Worm (Caenorhabditis elegans) whole organism, midembryonic: Measurements from ENCODE around the gene Y119D3B.14.

ENCODE experiments used
- T22C8.4 ChIP-seq: fragments of 200-800 bp; sonication (Bioruptor generic); IDR thresholded peaks from 2 replicates; pipeline ENCODE4 v1.3.6; 2022; ENCODE audit warnings: missing genetic modification characterization, missing compliant biosample characterization
- cog-1 ChIP-seq: sonication (generic microtip); optimal IDR thresholded peaks from 2 replicates; lab custom pipeline; 2016; ENCODE audit warnings: missing genetic modification characterization, missing compliant biosample characterization
- flt-1 ChIP-seq: fragments of 200-800 bp; sonication (Bioruptor generic); IDR thresholded peaks from 2 replicates; pipeline ENCODE4 v1.3.6; 2022; ENCODE audit warnings: missing genetic modification characterization, missing compliant biosample characterization
- klf-2 ChIP-seq: fragments of 200-800 bp; sonication (Bioruptor generic); conservative IDR thresholded peaks from 2 replicates; pipeline ENCODE4 v1.3.6; 2022; ENCODE audit warnings: missing genetic modification reagents, missing genetic modification characterization, missing compliant biosample characterization
- med-1 ChIP-seq: sonication (generic microtip); optimal IDR thresholded peaks from 2 replicates; lab custom pipeline; 2017; ENCODE audit warnings: missing genetic modification characterization, mild to moderate bottlenecking, missing compliant biosample characterization, antibody characterized with exemption, missing genetic modification reagents; ENCODE audit not compliant: insufficient read depth
- ref-1 ChIP-seq: fragments of 200-800 bp; sonication (Bioruptor generic); conservative IDR thresholded peaks from 2 replicates; pipeline ENCODE4 v1.3.6; 2022; ENCODE audit warnings: missing genetic modification reagents, missing genetic modification characterization, missing compliant biosample characterization
- tab-1 ChIP-seq: fragments of 200-800 bp; sonication (Bioruptor generic); IDR thresholded peaks from 2 replicates; pipeline ENCODE4 v1.3.6; 2022; ENCODE audit warnings: missing genetic modification characterization, missing compliant biosample characterization
- ztf-23 ChIP-seq: fragments of 200-800 bp; sonication (Bioruptor generic); IDR thresholded peaks from 2 replicates; pipeline ENCODE4 v1.3.6; 2022; ENCODE audit warnings: missing genetic modification reagents, missing genetic modification characterization, missing compliant biosample characterization
- ztf-29 ChIP-seq: fragments of 200-800 bp; sonication (Bioruptor generic); IDR thresholded peaks from 2 replicates; pipeline ENCODE4 v1.3.6; 2022; ENCODE audit warnings: missing genetic modification reagents, missing genetic modification characterization, missing compliant biosample characterization

ce11 chrIII:1230672-1231071, 37.1 kb upstream of the Y119D3B.14 start:
- TF ChIP-seq cog-1 (tag; lab: Kevin White, UChicago) (no peak), tab-1 (no peak), T22C8.4 (GFP tag; lab: Robert Waterston, UW) (no peak), ztf-23 (no peak), flt-1 (GFP tag; lab: Robert Waterston, UW) (no peak), ztf-29 (no peak), klf-2 (GFP tag; lab: Robert Waterston, UW) (no peak), ref-1 (GFP tag; lab: Robert Waterston, UW) (no peak), med-1 (GFP tag; lab: Kevin White, UChicago) (no peak)
